Fruit fly (Drosophila melanogaster) whole organism, embryonic: ENCODE data around the gene BHD.

Experiments used
- BtbVII ChIP-seq: fragments of 200-800 bp; sonication (Bioruptor generic); optimal IDR thresholded peaks from 3 replicates; lab custom pipeline; 2017; ENCODE audit warnings: missing biosample characterization, mild to moderate bottlenecking, missing genetic modification characterization
- CG10543 ChIP-seq: fragments of 200-800 bp; sonication (Bioruptor generic); optimal IDR thresholded peaks from 3 replicates; lab custom pipeline; 2017; ENCODE audit warnings: missing biosample characterization, mild to moderate bottlenecking, missing genetic modification characterization, moderate library complexity
- CG12104 ChIP-seq: fragments of 200-800 bp; sonication (Bioruptor generic); optimal IDR thresholded peaks from 3 replicates; lab custom pipeline; 2016; ENCODE audit warnings: missing biosample characterization, missing genetic modification characterization
- CG14965 ChIP-seq: fragments of 200-800 bp; sonication (Bioruptor generic); optimal IDR thresholded peaks from 2 replicates; lab custom pipeline; 2016; ENCODE audit warnings: missing biosample characterization, missing genetic modification characterization, borderline replicate concordance
- CG15011 ChIP-seq: fragments of 200-800 bp; sonication (Bioruptor generic); optimal IDR thresholded peaks from 3 replicates; lab custom pipeline; 2018; ENCODE audit warnings: missing biosample characterization, mild to moderate bottlenecking, missing genetic modification characterization
- CG15601 ChIP-seq: fragments of 200-800 bp; sonication (Bioruptor generic); optimal IDR thresholded peaks from 3 replicates; lab custom pipeline; 2019; ENCODE audit warnings: missing biosample characterization, mild to moderate bottlenecking, missing genetic modification characterization, moderate library complexity
- CG17328 ChIP-seq: fragments of 200-800 bp; sonication (Bioruptor generic); IDR thresholded peaks from 2 replicates; pipeline ENCODE4 v1.3.6; 2022; ENCODE audit warnings: missing biosample characterization, missing genetic modification characterization
- CG17385 ChIP-seq: fragments of 200-800 bp; sonication (Bioruptor generic); optimal IDR thresholded peaks from 3 replicates; lab custom pipeline; 2018; ENCODE audit warnings: missing biosample characterization, mild to moderate bottlenecking, missing genetic modification characterization
- CG18011 ChIP-seq: fragments of 200-800 bp; sonication (Bioruptor generic); optimal IDR thresholded peaks from 2 replicates; lab custom pipeline; 2017; ENCODE audit warnings: missing biosample characterization, missing genetic modification characterization, mild to moderate bottlenecking, moderate library complexity, missing genotype
- CG2202 ChIP-seq: fragments of 200-800 bp; sonication (Bioruptor generic); optimal IDR thresholded peaks from 2 replicates; lab custom pipeline; 2018; ENCODE audit warnings: missing biosample characterization, mild to moderate bottlenecking, missing genetic modification characterization
- CG2678 ChIP-seq: fragments of 200-800 bp; sonication (Bioruptor generic); optimal IDR thresholded peaks from 3 replicates; lab custom pipeline; 2019; ENCODE audit warnings: missing biosample characterization, mild to moderate bottlenecking, missing genetic modification characterization, moderate library complexity
- CG30020 ChIP-seq: fragments of 200-800 bp; optimal IDR thresholded peaks from 2 replicates; lab custom pipeline; 2019; ENCODE audit warnings: missing biosample characterization, mild to moderate bottlenecking, missing genetic modification characterization, moderate library complexity
- CG30431 ChIP-seq: fragments of 200-800 bp; sonication (Bioruptor generic); optimal IDR thresholded peaks from 2 replicates; lab custom pipeline; 2017; ENCODE audit warnings: missing biosample characterization, missing genetic modification characterization
- CG3281 ChIP-seq: fragments of 200-800 bp; sonication (Bioruptor generic); optimal IDR thresholded peaks from 3 replicates; lab custom pipeline; 2017; ENCODE audit warnings: missing biosample characterization, mild to moderate bottlenecking, missing genetic modification characterization
- CG4282 ChIP-seq: fragments of 200-800 bp; sonication (Bioruptor generic); optimal IDR thresholded peaks from 2 replicates; lab custom pipeline; 2016; ENCODE audit warnings: missing biosample characterization, missing genetic modification characterization
- CG4424 ChIP-seq: fragments of 200-800 bp; sonication (Bioruptor generic); optimal IDR thresholded peaks from 3 replicates; lab custom pipeline; 2016; ENCODE audit warnings: missing biosample characterization, missing genetic modification characterization
- CG4854 ChIP-seq: fragments of 200-800 bp; sonication (Bioruptor generic); optimal IDR thresholded peaks from 2 replicates; lab custom pipeline; 2016; ENCODE audit warnings: missing biosample characterization, missing genetic modification characterization, inconsistent platforms
- CG8281 ChIP-seq: fragments of 200-800 bp; sonication (Bioruptor generic); optimal IDR thresholded peaks from 2 replicates; lab custom pipeline; 2018; ENCODE audit warnings: missing biosample characterization, mild to moderate bottlenecking, missing genetic modification characterization, moderate library complexity
- CG9797 ChIP-seq: fragments of 200-800 bp; sonication (Bioruptor generic); optimal IDR thresholded peaks from 3 replicates; lab custom pipeline; 2018; ENCODE audit warnings: missing biosample characterization, mild to moderate bottlenecking, missing genetic modification characterization
- Chrac-16 ChIP-seq: fragments of 200-800 bp; sonication (Bioruptor generic); optimal IDR thresholded peaks from 3 replicates; lab custom pipeline; 2016; ENCODE audit warnings: missing biosample characterization, missing genetic modification characterization
- Dek ChIP-seq: fragments of 200-800 bp; sonication (Bioruptor generic); optimal IDR thresholded peaks from 3 replicates; lab custom pipeline; 2019; ENCODE audit warnings: missing biosample characterization, mild to moderate bottlenecking, missing genetic modification characterization, moderate library complexity
- Doc3 ChIP-seq: fragments of 200-800 bp; sonication (Bioruptor generic); IDR thresholded peaks from 3 replicates; pipeline ENCODE4 v1.3.6; 2022; ENCODE audit warnings: missing biosample characterization, missing genetic modification characterization; ENCODE audit not compliant: partially characterized antibody
- Fer2 ChIP-seq: fragments of 200-800 bp; sonication (Bioruptor generic); optimal IDR thresholded peaks from 2 replicates; lab custom pipeline; 2018; ENCODE audit warnings: missing biosample characterization, mild to moderate bottlenecking, missing genetic modification characterization, moderate library complexity
- Gug ChIP-seq: fragments of 200-800 bp; sonication (Bioruptor generic); IDR thresholded peaks from 4 replicates; pipeline ENCODE4 v1.3.6; 2022; ENCODE audit warnings: missing biosample characterization, missing genetic modification characterization
- Kr ChIP-seq: fragments of 200-800 bp; sonication (Bioruptor generic); optimal IDR thresholded peaks from 2 replicates; lab custom pipeline; 2017; ENCODE audit warnings: missing biosample characterization, mild to moderate bottlenecking, missing genetic modification characterization
- Neu2 ChIP-seq: fragments of 200-800 bp; sonication (Bioruptor generic); optimal IDR thresholded peaks from 3 replicates; lab custom pipeline; 2016; ENCODE audit warnings: missing biosample characterization, missing genetic modification characterization, borderline replicate concordance
- Scr ChIP-seq: fragments of 200-800 bp; sonication (Bioruptor generic); IDR thresholded peaks from 2 replicates; pipeline ENCODE4 v1.3.6; 2022; ENCODE audit warnings: missing biosample characterization, missing genetic modification characterization; ENCODE audit not compliant: partially characterized antibody
- Six4 ChIP-seq: fragments of 200-800 bp; sonication (Bioruptor generic); optimal IDR thresholded peaks from 2 replicates; lab custom pipeline; 2016; ENCODE audit warnings: missing biosample characterization, missing genetic modification characterization
- Usf ChIP-seq: fragments of 200-800 bp; sonication (Bioruptor generic); optimal IDR thresholded peaks from 2 replicates; lab custom pipeline; 2017; ENCODE audit warnings: missing genotype, missing biosample characterization, missing genetic modification characterization
- amos ChIP-seq: fragments of 200-800 bp; sonication (Bioruptor generic); IDR thresholded peaks from 2 replicates; pipeline ENCODE4 v1.3.6; 2022; ENCODE audit warnings: missing biosample characterization, missing genetic modification characterization; ENCODE audit not compliant: partially characterized antibody
- ash1 ChIP-seq: fragments of 200-800 bp; sonication (Bioruptor generic); optimal IDR thresholded peaks from 2 replicates; lab custom pipeline; 2018; ENCODE audit warnings: missing biosample characterization, mild to moderate bottlenecking, missing genetic modification characterization
- bsh ChIP-seq, 2 experiments: fragments of 200-800 bp; sonication (Bioruptor generic); optimal IDR thresholded peaks; 2 replicates each; lab custom pipeline; 2017 to 2018; ENCODE audit warnings: mild to moderate bottlenecking in 2 of 2, missing biosample characterization in 2 of 2, missing genetic modification characterization in 2 of 2, moderate library complexity in 1 of 2
- chn ChIP-seq: fragments of 200-800 bp; sonication (Bioruptor generic); optimal IDR thresholded peaks from 2 replicates; lab custom pipeline; 2016; ENCODE audit warnings: missing biosample characterization, missing genetic modification characterization
- disco-r ChIP-seq: fragments of 200-800 bp; sonication (Bioruptor generic); optimal IDR thresholded peaks from 2 replicates; lab custom pipeline; 2016; ENCODE audit warnings: missing biosample characterization, missing genetic modification characterization
- dmrt99B ChIP-seq: fragments of 200-800 bp; sonication (Bioruptor generic); optimal IDR thresholded peaks from 2 replicates; lab custom pipeline; 2018; ENCODE audit warnings: missing biosample characterization, mild to moderate bottlenecking, missing genetic modification characterization, moderate library complexity
- en ChIP-seq: fragments of 200-800 bp; sonication (Bioruptor generic); optimal IDR thresholded peaks from 2 replicates; lab custom pipeline; 2016; ENCODE audit warnings: missing biosample characterization, missing genetic modification characterization
- fru ChIP-seq: fragments of >200 bp; optimal IDR thresholded peaks from 2 replicates; lab custom pipeline; 2017
- fu2 ChIP-seq: fragments of 200-800 bp; sonication (Bioruptor generic); optimal IDR thresholded peaks from 2 replicates; lab custom pipeline; 2016; ENCODE audit warnings: missing biosample characterization, missing genetic modification characterization
- hbn ChIP-seq: fragments of 200-800 bp; sonication (Bioruptor generic); IDR thresholded peaks from 2 replicates; pipeline ENCODE4 v1.3.6; 2022; ENCODE audit warnings: missing biosample characterization, missing genetic modification characterization; ENCODE audit not compliant: partially characterized antibody
- lbe ChIP-seq: fragments of 200-800 bp; sonication (Bioruptor generic); optimal IDR thresholded peaks from 2 replicates; lab custom pipeline; 2016; ENCODE audit warnings: missing biosample characterization, mild to moderate bottlenecking, missing genetic modification characterization
- mirr ChIP-seq: fragments of 200-800 bp; sonication (Bioruptor generic); optimal IDR thresholded peaks from 3 replicates; lab custom pipeline; 2018; ENCODE audit warnings: missing biosample characterization, mild to moderate bottlenecking, missing genetic modification characterization
- oc ChIP-seq: fragments of 200-800 bp; sonication (Bioruptor generic); optimal IDR thresholded peaks from 2 replicates; lab custom pipeline; 2018; ENCODE audit warnings: missing biosample characterization, mild to moderate bottlenecking, missing genetic modification characterization, moderate library complexity
- otp ChIP-seq: fragments of 200-800 bp; sonication (Bioruptor generic); IDR thresholded peaks from 3 replicates; pipeline ENCODE4, ENCODE4 v1.3.6; 2022; ENCODE audit warnings: missing biosample characterization, missing genetic modification characterization
- pros ChIP-seq: fragments of 200-800 bp; sonication (Bioruptor generic); optimal IDR thresholded peaks from 3 replicates; lab custom pipeline; 2019; ENCODE audit warnings: missing biosample characterization, mild to moderate bottlenecking, missing genetic modification characterization, moderate library complexity
- pum ChIP-seq: fragments of 200-800 bp; sonication (Bioruptor generic); optimal IDR thresholded peaks from 2 replicates; lab custom pipeline; 2016; ENCODE audit warnings: missing biosample characterization, missing genetic modification characterization
- row ChIP-seq: fragments of 200-800 bp; sonication (Bioruptor generic); IDR thresholded peaks from 3 replicates; pipeline ENCODE4 v1.3.6; 2022; ENCODE audit warnings: missing biosample characterization, missing genetic modification characterization
- sens-2 ChIP-seq: fragments of 200-800 bp; sonication (Bioruptor generic); IDR thresholded peaks from 2 replicates; pipeline ENCODE4 v1.3.6; 2022; ENCODE audit warnings: missing biosample characterization, missing genetic modification characterization
- trh ChIP-seq: fragments of 200-800 bp; sonication (Bioruptor generic); optimal IDR thresholded peaks from 2 replicates; lab custom pipeline; 2016; ENCODE audit warnings: missing biosample characterization, missing genetic modification characterization
- wek ChIP-seq: fragments of 200-800 bp; sonication (Bioruptor generic); optimal IDR thresholded peaks from 3 replicates; lab custom pipeline; 2018; ENCODE audit warnings: missing biosample characterization, mild to moderate bottlenecking, missing genetic modification characterization, moderate library complexity

The BHD gene

DNA sequence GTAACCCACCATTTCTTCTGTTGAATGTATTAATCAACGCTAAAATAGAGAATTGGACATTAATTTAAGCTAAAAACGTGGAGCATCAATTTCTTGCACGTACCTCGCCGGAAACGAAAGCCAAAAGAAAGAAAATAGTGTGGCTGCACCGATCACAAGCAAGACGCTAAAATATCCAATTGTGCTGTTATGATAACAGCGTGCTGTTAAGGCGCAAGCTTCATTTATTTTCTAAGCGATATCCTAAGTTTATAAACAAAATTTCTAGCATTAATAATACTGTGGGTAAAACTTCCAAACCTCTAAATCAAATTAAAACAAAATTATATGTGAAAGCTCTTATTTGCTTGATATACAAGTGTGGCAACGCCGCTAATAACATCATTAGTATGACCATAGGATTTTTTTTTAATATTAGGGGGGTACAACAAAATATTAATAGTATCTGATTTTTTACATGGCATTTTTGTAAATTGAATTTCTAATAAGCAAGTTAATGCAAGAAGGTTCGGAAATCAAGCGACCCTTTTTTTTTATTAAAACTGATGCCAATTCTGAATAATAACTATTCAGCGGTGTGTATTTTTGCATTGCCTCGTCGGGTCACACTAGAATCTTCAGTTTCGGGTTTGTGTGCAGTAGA, 3.0 kb downstream of the BHD start, which contains the start of the genes RpL18 and Neos (continued):
- TF ChIP-seq CG4424 (GFP tag; lab: Kevin White, UChicago): peak; percentile 72
- TF ChIP-seq amos (GFP tag; lab: Robert Waterston, UW): no peak
- peak; percentile 74 for TF ChIP-seq mirr (GFP tag; lab: Kevin White, UChicago)
- TF ChIP-seq en: peak; percentile 57
- TF ChIP-seq sens-2 (GFP tag; lab: Robert Waterston, UW): peak; percentile 68
- peak; percentile 82 for TF ChIP-seq CG10543 (GFP tag; lab: Kevin White, UChicago)
- TF ChIP-seq fu2 (GFP tag; lab: Kevin White, UChicago): peak; percentile 48
- TF ChIP-seq ash1 (GFP tag; lab: Kevin White, UChicago): peak; percentile 38
- peak; percentile 53 for TF ChIP-seq CG30020 (tag; lab: Kevin White, UChicago)
- peak; percentile 7 for TF ChIP-seq CG8281 (tag; lab: Kevin White, UChicago)
- peak; percentile 81 for TF ChIP-seq BtbVII (GFP tag; lab: Kevin White, UChicago)
- TF ChIP-seq Dek (tag; lab: Kevin White, UChicago): peak; percentile 63
- TF ChIP-seq chn (GFP tag; lab: Kevin White, UChicago): peak; percentile 58
- TF ChIP-seq CG17385: peak; percentile 79
- TF ChIP-seq disco-r (GFP tag; lab: Kevin White, UChicago): peak; percentile 59
- TF ChIP-seq Chrac-16 (GFP tag; lab: Kevin White, UChicago): peak; percentile 69
- TF ChIP-seq fru (lab: Kevin White, UChicago): no peak
- peak; percentile 17 for TF ChIP-seq CG14965 (GFP tag; lab: Kevin White, UChicago)
- no peak for TF ChIP-seq Doc3 (GFP tag; lab: Robert Waterston, UW)
- peak; percentile 70; the same call in 1 of the 3 replicates for TF ChIP-seq otp (GFP tag; lab: Robert Waterston, UW)
- TF ChIP-seq pum: peak; percentile 43
- TF ChIP-seq CG9797 (GFP tag; lab: Kevin White, UChicago): peak; percentile 85
- TF ChIP-seq row (GFP tag; lab: Robert Waterston, UW): peak; percentile 88
- TF ChIP-seq wek (GFP tag; lab: Kevin White, UChicago): peak; percentile 87
- peak; percentile 67 for TF ChIP-seq CG2678 (tag; lab: Kevin White, UChicago)
- peak; percentile 42 for TF ChIP-seq Usf
- peak; percentile 58 for TF ChIP-seq Fer2 (tag; lab: Kevin White, UChicago)
- TF ChIP-seq CG12104: peak; percentile 76
- TF ChIP-seq CG4854 (GFP tag; lab: Kevin White, UChicago): peak; percentile 44
- peak; percentile 57 for TF ChIP-seq dmrt99B
- TF ChIP-seq pros: no peak
- TF ChIP-seq CG17328 (GFP tag; lab: Robert Waterston, UW): peak; percentile 52
- TF ChIP-seq oc: no peak
- no peak for TF ChIP-seq Neu2 (GFP tag; lab: Kevin White, UChicago)
- TF ChIP-seq trh (GFP tag; lab: Kevin White, UChicago): peak; percentile 13
- TF ChIP-seq CG3281 (GFP tag; lab: Kevin White, UChicago): peak; percentile 85
- TF ChIP-seq CG15601 (tag; lab: Kevin White, UChicago): peak; percentile 80
- peak; percentile 1 for TF ChIP-seq Kr (GFP tag; lab: Kevin White, UChicago)
- TF ChIP-seq bsh (GFP tag; optimal IDR thresholded peaks at IDR 0.05; lab: Kevin White, UChicago): peak; percentile 48 to 65
- peak; percentile 59 for TF ChIP-seq CG2202 (tag; lab: Kevin White, UChicago)
- 0 out of 4 replicates have a peak, but pooled peaks have one; percentile 26 for TF ChIP-seq Gug (GFP tag; lab: Robert Waterston, UW)
- peak; percentile 46 for TF ChIP-seq lbe
- TF ChIP-seq CG4282 (GFP tag; lab: Kevin White, UChicago): peak; percentile 45
- TF ChIP-seq hbn (GFP tag; lab: Robert Waterston, UW): no peak
- no peak for TF ChIP-seq Scr
- TF ChIP-seq CG15011: peak; percentile 72
- no peak for TF ChIP-seq Six4 (GFP tag; lab: Kevin White, UChicago)
- TF ChIP-seq CG18011 (GFP tag; lab: Kevin White, UChicago): peak; percentile 39
- TF ChIP-seq CG30431 (GFP tag; lab: Kevin White, UChicago): peak; percentile 1
